Worm (Caenorhabditis elegans) whole organism, late embryonic: ENCODE data around the gene srj-25.

Source experiments
- C08G9.2 ChIP-seq: sonication (generic microtip); optimal IDR thresholded peaks from 2 replicates; lab custom pipeline; 2016; ENCODE audit warnings: mild to moderate bottlenecking, missing genetic modification characterization, moderate library complexity, missing compliant biosample characterization
- T23F11.4 ChIP-seq: fragments of 200-800 bp; sonication (Bioruptor generic); optimal IDR thresholded peaks from 2 replicates; lab custom pipeline; 2018; ENCODE audit warnings: mild to moderate bottlenecking, missing genetic modification characterization, missing compliant biosample characterization
- Y22D7AL.16 ChIP-seq: sonication (generic microtip); optimal IDR thresholded peaks from 2 replicates; lab custom pipeline; 2016; ENCODE audit warnings: missing genetic modification characterization, missing compliant biosample characterization
- ama-1 ChIP-seq: fragments of 150-350 bp; optimal IDR thresholded peaks from 2 replicates; lab custom pipeline; 2014
- ceh-14 ChIP-seq: sonication (generic microtip); optimal IDR thresholded peaks from 2 replicates; lab custom pipeline; 2016; ENCODE audit warnings: missing genotype, missing genetic modification characterization, missing compliant biosample characterization
- ceh-18 ChIP-seq: sonication (generic microtip); optimal IDR thresholded peaks from 2 replicates; lab custom pipeline; 2016; ENCODE audit warnings: missing genetic modification characterization, missing compliant biosample characterization
- ceh-19 ChIP-seq: fragments of 200-800 bp; sonication (Bioruptor generic); optimal IDR thresholded peaks from 2 replicates; lab custom pipeline; 2018; ENCODE audit warnings: mild to moderate bottlenecking, missing genetic modification characterization, missing compliant biosample characterization
- ceh-2 ChIP-seq: sonication (generic microtip); optimal IDR thresholded peaks from 2 replicates; lab custom pipeline; 2016; ENCODE audit warnings: missing genotype, missing genetic modification characterization, missing compliant biosample characterization
- ceh-22 ChIP-seq: sonication (generic microtip); optimal IDR thresholded peaks from 2 replicates; lab custom pipeline; 2017; ENCODE audit warnings: missing biosample characterization, missing genetic modification characterization
- ceh-24 ChIP-seq: sonication (generic microtip); optimal IDR thresholded peaks from 2 replicates; lab custom pipeline; 2016; ENCODE audit warnings: mild to moderate bottlenecking, missing genetic modification characterization, missing compliant biosample characterization
- ceh-30 ChIP-seq: fragments of 150-350 bp; optimal IDR thresholded peaks from 2 replicates; lab custom pipeline; 2014; ENCODE audit warnings: missing biosample characterization, missing genetic modification characterization
- ceh-31 ChIP-seq: sonication (generic microtip); optimal IDR thresholded peaks from 2 replicates; lab custom pipeline; 2016; ENCODE audit warnings: missing genetic modification characterization, missing compliant biosample characterization
- ceh-34 ChIP-seq: sonication (generic microtip); optimal IDR thresholded peaks from 2 replicates; lab custom pipeline; 2016; ENCODE audit warnings: mild to moderate bottlenecking, missing genetic modification characterization, missing compliant biosample characterization
- ceh-45 ChIP-seq: fragments of 200-800 bp; sonication (Bioruptor generic); IDR thresholded peaks from 2 replicates; pipeline ENCODE4 v1.3.6; 2022; ENCODE audit warnings: missing genetic modification reagents, missing genetic modification characterization, missing compliant biosample characterization
- ceh-48 ChIP-seq: sonication (generic microtip); optimal IDR thresholded peaks from 2 replicates; lab custom pipeline; 2016; ENCODE audit warnings: missing genetic modification characterization, inconsistent platforms, missing compliant biosample characterization
- ceh-6 ChIP-seq: fragments of 200-800 bp; sonication (Bioruptor generic); optimal IDR thresholded peaks from 2 replicates; lab custom pipeline; 2018; ENCODE audit warnings: mild to moderate bottlenecking, missing genetic modification characterization, missing compliant biosample characterization
- che-1 ChIP-seq: sonication (generic microtip); optimal IDR thresholded peaks from 2 replicates; lab custom pipeline; 2016; ENCODE audit warnings: mild to moderate bottlenecking, missing genetic modification characterization, missing compliant biosample characterization
- dmd-4 ChIP-seq: sonication (generic microtip); optimal IDR thresholded peaks from 2 replicates; lab custom pipeline; 2016; ENCODE audit warnings: borderline replicate concordance, missing genetic modification characterization, missing compliant biosample characterization
- dve-1 ChIP-seq: sonication (generic microtip); optimal IDR thresholded peaks from 2 replicates; lab custom pipeline; 2017; ENCODE audit warnings: antibody characterized with exemption, mild to moderate bottlenecking, missing genetic modification characterization, missing compliant biosample characterization
- elt-2 ChIP-seq: sonication (generic microtip); optimal IDR thresholded peaks from 2 replicates; lab custom pipeline; 2016; ENCODE audit warnings: missing genetic modification reagents, missing genetic modification characterization, missing compliant biosample characterization
- ets-4 ChIP-seq: sonication (generic microtip); optimal IDR thresholded peaks from 2 replicates; lab custom pipeline; 2016; ENCODE audit warnings: missing genetic modification characterization, missing compliant biosample characterization
- fax-1 ChIP-seq: sonication (generic microtip); optimal IDR thresholded peaks from 2 replicates; lab custom pipeline; 2016; ENCODE audit warnings: missing genotype, missing genetic modification characterization, missing compliant biosample characterization
- fkh-10 ChIP-seq: fragments of 150-350 bp; optimal IDR thresholded peaks from 2 replicates; lab custom pipeline; 2014; ENCODE audit warnings: missing biosample characterization, missing genetic modification reagents, missing genetic modification characterization
- fkh-6 ChIP-seq: sonication (generic microtip); optimal IDR thresholded peaks from 2 replicates; lab custom pipeline; 2016; ENCODE audit warnings: missing genetic modification characterization, missing compliant biosample characterization
- hlh-13 ChIP-seq: fragments of 200-800 bp; sonication (Bioruptor generic); optimal IDR thresholded peaks from 2 replicates; lab custom pipeline; 2018; ENCODE audit warnings: mild to moderate bottlenecking, missing genetic modification characterization, missing compliant biosample characterization
- hlh-15 ChIP-seq: sonication (generic microtip); optimal IDR thresholded peaks from 2 replicates; lab custom pipeline; 2016; ENCODE audit warnings: missing genetic modification characterization, missing compliant biosample characterization
- hlh-6 ChIP-seq: sonication (generic microtip); optimal IDR thresholded peaks from 2 replicates; lab custom pipeline; 2016; ENCODE audit warnings: missing genotype, missing genetic modification characterization, missing compliant biosample characterization
- lin-11 ChIP-seq: fragments of 200-800 bp; sonication (Bioruptor generic); optimal IDR thresholded peaks from 2 replicates; lab custom pipeline; 2018; ENCODE audit warnings: mild to moderate bottlenecking, missing genetic modification characterization, missing compliant biosample characterization
- madf-2 ChIP-seq: sonication (generic microtip); optimal IDR thresholded peaks from 2 replicates; lab custom pipeline; 2017; ENCODE audit warnings: missing genetic modification characterization, missing compliant biosample characterization
- mec-3 ChIP-seq: sonication (generic microtip); optimal IDR thresholded peaks from 2 replicates; lab custom pipeline; 2016; ENCODE audit warnings: borderline replicate concordance, missing genetic modification characterization, missing compliant biosample characterization
- nfya-1 ChIP-seq: sonication (generic microtip); optimal IDR thresholded peaks from 2 replicates; lab custom pipeline; 2017; ENCODE audit warnings: missing genetic modification characterization, mild to moderate bottlenecking, missing compliant biosample characterization, antibody characterized with exemption, moderate library complexity
- nhr-11 ChIP-seq: fragments of 150-350 bp; optimal IDR thresholded peaks from 2 replicates; lab custom pipeline; 2014; ENCODE audit warnings: missing biosample characterization, missing genetic modification characterization
- odd-2 ChIP-seq: sonication (generic microtip); optimal IDR thresholded peaks from 2 replicates; lab custom pipeline; 2017; ENCODE audit warnings: antibody characterized with exemption, mild to moderate bottlenecking, missing genetic modification characterization, missing compliant biosample characterization
- pag-3 ChIP-seq: sonication (generic microtip); optimal IDR thresholded peaks from 2 replicates; lab custom pipeline; 2016; ENCODE audit warnings: missing compliant biosample characterization, missing genetic modification characterization, borderline replicate concordance
- pat-9 ChIP-seq: fragments of 200-800 bp; sonication (Bioruptor generic); optimal IDR thresholded peaks from 2 replicates; lab custom pipeline; 2018; ENCODE audit warnings: mild to moderate bottlenecking, missing genetic modification characterization, moderate library complexity, missing compliant biosample characterization
- pqm-1 ChIP-seq: sonication (generic microtip); optimal IDR thresholded peaks from 2 replicates; lab custom pipeline; 2016; ENCODE audit warnings: missing genetic modification characterization, missing compliant biosample characterization
- ref-2 ChIP-seq: sonication (generic microtip); optimal IDR thresholded peaks from 2 replicates; lab custom pipeline; 2016; ENCODE audit warnings: missing genetic modification characterization, missing compliant biosample characterization
- rnt-1 ChIP-seq: sonication (generic microtip); optimal IDR thresholded peaks from 2 replicates; lab custom pipeline; 2016; ENCODE audit warnings: missing genetic modification characterization, missing compliant biosample characterization
- sdc-2 ChIP-seq: sonication (generic microtip); optimal IDR thresholded peaks from 2 replicates; lab custom pipeline; 2016; ENCODE audit warnings: missing genotype, missing genetic modification characterization, missing compliant biosample characterization
- sox-4 ChIP-seq: sonication (generic microtip); optimal IDR thresholded peaks from 2 replicates; lab custom pipeline; 2017; ENCODE audit warnings: mild to moderate bottlenecking, missing genetic modification characterization, inconsistent platforms, missing compliant biosample characterization
- tbx-7 ChIP-seq: sonication (generic microtip); optimal IDR thresholded peaks from 2 replicates; lab custom pipeline; 2016; ENCODE audit warnings: missing genotype, missing genetic modification characterization, missing compliant biosample characterization
- ttx-3 ChIP-seq: sonication (generic microtip); optimal IDR thresholded peaks from 2 replicates; lab custom pipeline; 2016; ENCODE audit warnings: missing genetic modification reagents, missing genetic modification characterization, missing compliant biosample characterization
- unc-42 ChIP-seq: sonication (generic microtip); optimal IDR thresholded peaks from 2 replicates; lab custom pipeline; 2016; ENCODE audit warnings: missing genotype, missing genetic modification characterization, missing compliant biosample characterization
- unc-86 ChIP-seq: sonication (generic microtip); optimal IDR thresholded peaks from 2 replicates; lab custom pipeline; 2016; ENCODE audit warnings: missing genetic modification characterization, missing compliant biosample characterization
- zip-5 ChIP-seq: sonication (generic microtip); optimal IDR thresholded peaks from 2 replicates; lab custom pipeline; 2016; ENCODE audit warnings: missing genetic modification characterization, missing compliant biosample characterization
- ztf-16 ChIP-seq: sonication (generic microtip); optimal IDR thresholded peaks from 2 replicates; lab custom pipeline; 2017; ENCODE audit warnings: missing genetic modification characterization, missing compliant biosample characterization

Gene srj-25

DNA sequence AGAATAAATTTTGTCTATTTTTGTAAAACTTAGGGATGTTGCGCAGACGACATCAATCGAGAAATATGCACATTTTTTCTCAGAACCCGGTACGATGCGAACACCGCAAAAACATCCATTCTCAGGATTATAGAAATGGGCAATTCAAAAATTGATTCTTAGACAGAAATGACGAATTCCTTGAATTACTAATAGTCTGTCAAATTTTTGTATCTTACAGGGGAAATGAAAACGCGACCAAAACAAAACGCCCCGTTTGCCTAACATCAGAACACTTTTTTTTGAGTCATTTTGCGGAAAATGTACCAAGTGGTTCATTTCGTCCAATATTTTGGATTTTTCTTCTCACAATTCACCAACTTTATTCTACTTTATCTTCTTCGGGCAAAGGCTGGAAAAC lies 7.3 kb upstream of the srj-25 start, which contains the start of gene str-134:
TSS of gene str-134 (plus strand) at position 301 of the 400 bp plus-strand sequence.
- TF ChIP-seq unc-42 (tag; lab: Kevin White, UChicago) = no peak
- no peak for TF ChIP-seq mec-3
- no peak for TF ChIP-seq ref-2 (tag; lab: Kevin White, UChicago)
- no peak for TF ChIP-seq Y22D7AL.16 (tag; lab: Kevin White, UChicago)
- TF ChIP-seq odd-2 (tag; lab: Kevin White, UChicago) = no peak

DNA sequence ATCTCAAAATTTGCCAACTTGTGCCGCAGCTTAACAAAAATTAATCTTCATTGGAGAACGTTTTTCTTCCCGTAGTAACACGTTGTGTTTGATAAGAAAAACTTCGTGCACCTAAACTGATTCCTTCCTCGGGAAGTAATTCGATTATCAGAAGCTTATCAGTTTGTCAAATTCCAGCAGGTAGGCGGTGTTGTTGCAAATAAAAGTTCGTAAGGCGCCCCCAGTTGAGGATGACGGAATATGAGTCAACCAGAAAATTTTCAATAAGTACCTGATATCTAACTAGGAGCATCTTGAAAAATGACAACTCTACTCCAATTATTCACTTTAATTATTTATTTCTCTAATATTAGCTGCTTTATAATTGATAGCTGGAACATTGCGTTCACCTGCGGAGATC lies 5.7 kb upstream of the srj-25 start, which contains the start of gene C05E4.7:
TSS of gene C05E4.7 (plus strand) at position 301 of the 400 bp plus-strand sequence.
- TF ChIP-seq odd-2 (tag; lab: Kevin White, UChicago) (no peak), ceh-6 (no peak), fkh-10 (GFP tag; lab: Kevin White, UChicago) (no peak), ceh-45 (GFP tag; lab: Robert Waterston, UW) (no peak), ceh-30 (tag; lab: Kevin White, UChicago) (no peak), hlh-13 (GFP tag; lab: Kevin White, UChicago) (no peak), nfya-1 (tag; lab: Kevin White, UChicago) (no peak), unc-86 (tag; lab: Kevin White, UChicago) (no peak), ceh-24 (tag; lab: Kevin White, UChicago) (no peak), pag-3 (tag; lab: Kevin White, UChicago) (no peak), tbx-7 (no peak), nhr-11 (tag; lab: Kevin White, UChicago) (no peak), madf-2 (no peak), zip-5 (tag; lab: Kevin White, UChicago) (no peak), ets-4 (tag; lab: Kevin White, UChicago) (no peak), sox-4 (tag; lab: Kevin White, UChicago) (no peak), elt-2 (tag; lab: Kevin White, UChicago) (no peak), ama-1 (lab: Kevin White, UChicago) (no peak)

DNA sequence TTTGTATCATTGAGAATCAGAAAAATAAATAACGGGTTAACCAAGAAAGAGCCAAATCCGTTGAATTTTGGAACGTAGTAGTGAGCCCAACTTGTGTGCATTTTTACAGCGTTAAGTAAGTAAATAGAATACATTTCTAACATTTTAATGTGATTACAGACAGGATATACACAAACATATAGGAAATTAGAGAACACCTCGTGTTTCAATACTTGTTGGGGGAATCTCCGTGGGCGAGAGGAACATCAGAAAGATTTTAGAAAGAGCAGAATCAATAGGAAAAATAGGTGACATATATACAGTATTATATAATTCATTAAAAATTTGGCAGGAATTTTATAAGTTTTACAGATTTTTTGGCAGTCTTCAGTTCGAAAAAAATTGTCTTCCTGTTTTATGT lies 2.7 kb upstream of the srj-25 start, which contains the start of gene srj-24:
TSS of gene srj-24 (minus strand) at position 101 of the 400 bp plus-strand sequence.
- TF ChIP-seq pag-3 (tag; lab: Kevin White, UChicago) (no peak), ceh-34 (tag; lab: Kevin White, UChicago) (no peak), ceh-24 (tag; lab: Kevin White, UChicago) (no peak), pqm-1 (no peak), dve-1 (tag; lab: Kevin White, UChicago) (no peak), ceh-31 (tag; lab: Kevin White, UChicago) (no peak), T23F11.4 (GFP tag; lab: Kevin White, UChicago) (no peak), sdc-2 (tag; lab: Kevin White, UChicago) (no peak), fkh-6 (tag; lab: Kevin White, UChicago) (no peak), unc-86 (tag; lab: Kevin White, UChicago) (no peak), ceh-30 (tag; lab: Kevin White, UChicago) (no peak), hlh-6 (no peak), che-1 (tag; lab: Kevin White, UChicago) (no peak), ceh-6 (no peak), tbx-7 (no peak), fax-1 (no peak)

DNA sequence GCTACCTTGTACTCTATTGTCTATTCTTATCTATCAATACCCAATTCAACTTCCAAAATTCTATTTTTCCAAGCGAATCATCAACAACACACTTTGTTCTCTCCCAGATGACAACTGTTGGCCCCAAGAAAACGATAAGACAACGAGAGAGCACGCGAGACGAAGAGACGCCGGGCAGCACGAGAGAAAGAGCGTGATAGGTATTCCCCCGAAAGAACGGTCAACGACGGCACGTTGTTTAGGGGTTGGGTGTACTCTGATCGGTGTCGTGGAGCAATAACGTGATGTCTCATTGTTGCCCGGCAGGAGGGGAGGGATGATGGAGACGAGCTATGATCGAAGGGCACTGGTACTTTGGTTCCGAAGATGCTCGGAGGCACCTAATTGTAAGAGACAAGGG lies 4.7 kb downstream of the srj-25 start:
- TF ChIP-seq unc-42 (tag; lab: Kevin White, UChicago) (no peak), ceh-22 (no peak), ceh-2 (tag; lab: Kevin White, UChicago) (no peak), ceh-14 (tag; lab: Kevin White, UChicago) (no peak), T23F11.4 (GFP tag; lab: Kevin White, UChicago) (no peak), zip-5 (tag; lab: Kevin White, UChicago) (no peak), ceh-48 (tag; lab: Kevin White, UChicago) (no peak), sox-4 (tag; lab: Kevin White, UChicago) (no peak), ttx-3 (tag; lab: Kevin White, UChicago) (no peak), ceh-18 (peak; percentile 94), ceh-6 (no peak), madf-2 (no peak), rnt-1 (tag; lab: Kevin White, UChicago) (peak; percentile 88), pat-9 (tag; lab: Kevin White, UChicago) (no peak), ceh-19 (no peak), dmd-4 (tag; lab: Kevin White, UChicago) (no peak), ztf-16 (tag; lab: Kevin White, UChicago) (no peak), ceh-45 (GFP tag; lab: Robert Waterston, UW) (no peak), hlh-15 (no peak), elt-2 (tag; lab: Kevin White, UChicago) (peak; percentile 80), lin-11 (tag; lab: Kevin White, UChicago) (no peak), C08G9.2 (tag; lab: Kevin White, UChicago) (no peak), odd-2 (tag; lab: Kevin White, UChicago) (no peak), che-1 (tag; lab: Kevin White, UChicago) (no peak)
